Fruit fly (Drosophila melanogaster): ENCODE measurements around the gene CG34030.

DNA sequence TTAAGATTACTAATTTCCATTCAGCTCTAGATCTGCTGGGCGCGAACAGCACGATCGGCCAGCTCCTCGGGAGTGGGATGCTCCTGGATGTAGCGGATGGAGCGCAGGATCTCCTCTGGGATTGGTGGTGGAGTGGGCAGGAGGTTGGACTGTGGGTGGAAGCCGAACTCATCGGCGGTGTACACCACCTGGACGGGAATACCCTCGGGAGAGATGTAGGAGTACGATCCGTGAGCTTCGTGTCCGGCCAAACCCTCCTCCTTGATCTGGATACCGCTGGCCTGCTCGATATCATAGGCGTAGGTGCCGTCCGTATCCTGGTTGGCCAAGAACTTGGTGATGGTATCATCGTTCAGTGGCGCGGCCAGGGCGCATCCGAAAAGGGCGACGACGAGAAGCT, 11.0 kb upstream of the CG34030 start:
- TF ChIP-seq h (optimal IDR thresholded peaks at IDR 0.05) (no peak), Myc (optimal IDR thresholded peaks at IDR 0.05) (no peak)

Data from Kc167 (cell line).